Worm (Caenorhabditis elegans) whole organism, early embryonic: ENCODE data around the gene T06A1.1.

Experiments used
- B0310.2 ChIP-seq: sonication (generic microtip); optimal IDR thresholded peaks from 2 replicates; lab custom pipeline; 2016; ENCODE audit warnings: mild to moderate bottlenecking, missing genetic modification characterization, missing compliant biosample characterization
- F13C5.2 ChIP-seq: sonication (generic microtip); optimal IDR thresholded peaks from 2 replicates; lab custom pipeline; 2017; ENCODE audit warnings: mild to moderate bottlenecking, missing genetic modification characterization, inconsistent platforms, missing compliant biosample characterization
- aly-1 ChIP-seq: sonication (generic microtip); optimal IDR thresholded peaks from 2 replicates; lab custom pipeline; 2016; ENCODE audit warnings: missing genetic modification characterization, missing compliant biosample characterization
- ama-1 ChIP-seq: fragments of 150-350 bp; optimal IDR thresholded peaks from 2 replicates; lab custom pipeline; 2014
- ceh-13 ChIP-seq: fragments of 200-800 bp; sonication (Bioruptor generic); optimal IDR thresholded peaks from 2 replicates; lab custom pipeline; 2018; ENCODE audit warnings: mild to moderate bottlenecking, missing genetic modification characterization, missing compliant biosample characterization
- ceh-36 ChIP-seq: sonication (generic microtip); optimal IDR thresholded peaks from 2 replicates; lab custom pipeline; 2016; ENCODE audit warnings: missing genetic modification characterization, inconsistent platforms, missing compliant biosample characterization
- ets-7 ChIP-seq: sonication (generic microtip); optimal IDR thresholded peaks from 2 replicates; lab custom pipeline; 2016; ENCODE audit warnings: missing genotype, missing genetic modification characterization, missing compliant biosample characterization
- flt-1 ChIP-seq: fragments of 200-800 bp; sonication (Bioruptor generic); IDR thresholded peaks from 2 replicates; pipeline ENCODE4 v1.3.6; 2022; ENCODE audit warnings: missing genetic modification characterization, missing compliant biosample characterization
- hmg-4 ChIP-seq: fragments of 200-800 bp; sonication (Bioruptor generic); optimal IDR thresholded peaks from 2 replicates; lab custom pipeline; 2018; ENCODE audit warnings: mild to moderate bottlenecking, missing genetic modification characterization, missing compliant biosample characterization
- scrt-1 ChIP-seq: fragments of 200-800 bp; sonication (Bioruptor generic); IDR thresholded peaks from 2 replicates; pipeline ENCODE4 v1.3.6; 2022; ENCODE audit warnings: missing genetic modification characterization, missing compliant biosample characterization
- sea-1 ChIP-seq: fragments of 200-800 bp; sonication (Bioruptor generic); conservative IDR thresholded peaks from 2 replicates; pipeline ENCODE4 v1.3.6; 2022; ENCODE audit warnings: missing genetic modification characterization, missing compliant biosample characterization
- tbx-11 ChIP-seq: fragments of 200-800 bp; sonication (Bioruptor generic); IDR thresholded peaks from 2 replicates; pipeline ENCODE4 v1.3.6; 2022; ENCODE audit warnings: missing genetic modification characterization, missing compliant biosample characterization
- tbx-37 ChIP-seq: fragments of 200-800 bp; sonication (Bioruptor generic); conservative IDR thresholded peaks from 2 replicates; pipeline ENCODE4 v1.3.6; 2022; ENCODE audit warnings: missing genetic modification reagents, missing genetic modification characterization, missing compliant biosample characterization
- tra-4 ChIP-seq: sonication (generic microtip); optimal IDR thresholded peaks from 2 replicates; lab custom pipeline; 2017; ENCODE audit warnings: missing genetic modification characterization, missing compliant biosample characterization

ce11 chrV:1889996-1890395 is 35.4 kb downstream of the T06A1.1 start:
- TF ChIP-seq ama-1 (no peak), scrt-1 (no peak), sea-1 (no peak), flt-1 (GFP tag; lab: Robert Waterston, UW) (no peak), F13C5.2 (tag; lab: Kevin White, UChicago) (no peak), tra-4 (tag; lab: Kevin White, UChicago) (no peak), hmg-4 (GFP tag; lab: Kevin White, UChicago) (no peak), ceh-36 (tag; lab: Kevin White, UChicago) (no peak), B0310.2 (tag; lab: Kevin White, UChicago) (no peak), ets-7 (tag; lab: Kevin White, UChicago) (no peak), tbx-37 (GFP tag; lab: Robert Waterston, UW) (no peak), aly-1 (tag; lab: Kevin White, UChicago) (no peak), ceh-13 (GFP tag; lab: Kevin White, UChicago) (no peak), tbx-11 (no peak)
